Worm (Caenorhabditis elegans) whole organism, L1 larva: ENCODE data around the gene his-70.

ENCODE experiments used
- aly-2 ChIP-seq: fragments of 150-350 bp; optimal IDR thresholded peaks from 2 replicates; lab custom pipeline; 2014; ENCODE audit warnings: missing biosample characterization, missing genetic modification characterization
- elt-3 ChIP-seq, 6 experiments: fragments of 150-350 bp in 1 of 6; sonication (generic microtip); optimal IDR thresholded peaks; 2 replicates each; lab custom pipeline; 2017 to 2018; ENCODE audit warnings: missing biosample characterization in 6 of 6, missing genetic modification characterization in 6 of 6, inconsistent platforms in 1 of 6
- fkh-10 ChIP-seq: sonication (generic microtip); optimal IDR thresholded peaks from 2 replicates; lab custom pipeline; 2017; ENCODE audit warnings: missing biosample characterization, missing genetic modification reagents, missing genetic modification characterization
- lin-13 ChIP-seq: fragments of 150-350 bp; optimal IDR thresholded peaks from 2 replicates; lab custom pipeline; 2014; ENCODE audit warnings: missing biosample characterization, missing genetic modification reagents, missing genetic modification characterization
- lin-39 ChIP-seq: fragments of 150-350 bp; optimal IDR thresholded peaks from 2 replicates; lab custom pipeline; 2014; ENCODE audit warnings: missing biosample characterization, missing genetic modification reagents, missing genetic modification characterization
- nhr-237 ChIP-seq: fragments of 150-350 bp; optimal IDR thresholded peaks from 2 replicates; lab custom pipeline; 2014; ENCODE audit warnings: missing biosample characterization, missing genetic modification characterization
- nhr-77 ChIP-seq: fragments of 150-350 bp; optimal IDR thresholded peaks from 2 replicates; lab custom pipeline; 2014; ENCODE audit warnings: missing biosample characterization, missing genetic modification characterization
- vab-15 ChIP-seq: sonication (generic microtip); optimal IDR thresholded peaks from 2 replicates; lab custom pipeline; 2017; ENCODE audit warnings: missing genotype, mild to moderate bottlenecking, missing genetic modification characterization, missing compliant biosample characterization

- TF ChIP-seq nhr-77 (tag; lab: Kevin White, UChicago) (no peak), aly-2 (tag; lab: Kevin White, UChicago) (no peak), vab-15 (no peak), elt-3 (tag; optimal IDR thresholded peaks at IDR 0.05; lab: Kevin White, UChicago) (no peak), lin-13 (GFP tag; lab: Kevin White, UChicago) (no peak), fkh-10 (no peak), lin-39 (tag; lab: Kevin White, UChicago) (no peak), nhr-237 (tag; lab: Kevin White, UChicago) (no peak)
Observed at ce11 chrIII:4058643-4059042, 1.3 kb downstream of the his-70 start, which contains the start of gene his-69.
